Worm (Caenorhabditis elegans): ENCODE measurements around the gene T05C1.5.

- TF ChIP-seq cog-1 (tag; optimal IDR thresholded peaks at IDR 0.05) (no peak), T22C8.4 (GFP tag; IDR thresholded peaks at IDR 0.05) (no peak), flt-1 (GFP tag; IDR thresholded peaks at IDR 0.05) (no peak), ztf-23 (GFP tag; IDR thresholded peaks at IDR 0.05) (no peak), ref-1 (GFP tag; conservative IDR thresholded peaks at IDR 0.05) (no peak)
These were observed 8.6 kb downstream of the T05C1.5 start, which contains the start of gene T05C1.2 for ce11 chrII:4482021-4482420.

Data from whole organism, midembryonic.